Worm (Caenorhabditis elegans): ENCODE measurements around the gene tag-10.

The tag-10 gene

ce11 chrII:13596505-13596977 lies 35.8 kb upstream of the tag-10 start, which contains the start of the genes fbxc-23 and csc-1:
Gene fbxc-23 (minus strand): TSS chrII:13596555.
Gene csc-1 (plus strand): TSS chrII:13596955.
- TF ChIP-seq daf-16 (GFP tag; optimal IDR thresholded peaks at IDR 0.05) (no peak), daf-16 (tag; optimal IDR thresholded peaks at IDR 0.05) (peak; percentile 50), lir-3 (tag; optimal IDR thresholded peaks at IDR 0.05) (no peak), ZK337.2 (GFP tag; IDR thresholded peaks at IDR 0.05) (no peak), tag-97 (GFP tag; IDR thresholded peaks at IDR 0.05) (no peak), daf-8 (GFP tag; IDR thresholded peaks at IDR 0.05) (no peak), nhr-76 (tag; optimal IDR thresholded peaks at IDR 0.05) (no peak), tra-1 (GFP tag; IDR thresholded peaks at IDR 0.05) (no peak), dve-1 (tag; optimal IDR thresholded peaks at IDR 0.05; ENCODE audit: insufficient read depth) (peak; percentile 37), unc-130 (GFP tag; optimal IDR thresholded peaks at IDR 0.05) (peak; percentile 17), dpl-1 (GFP tag; optimal IDR thresholded peaks at IDR 0.05) (peak; percentile 90), lim-7 (GFP tag; IDR thresholded peaks at IDR 0.05) (no peak), nhr-28 (tag; optimal IDR thresholded peaks at IDR 0.05) (peak; percentile 22), F26F4.8 (GFP tag; conservative IDR thresholded peaks at IDR 0.05) (no peak), mes-2 (tag; optimal IDR thresholded peaks at IDR 0.05; ENCODE audit: poor library complexity, severe bottlenecking) (peak; percentile 67), lsy-2 (tag; optimal IDR thresholded peaks at IDR 0.05) (peak; percentile 56 to 98), hmg-1.1 (GFP tag; IDR thresholded peaks at IDR 0.05) (0 out of 2 replicates have a peak, but pooled peaks have one; percentile 15), nhr-42 (GFP tag; IDR thresholded peaks at IDR 0.05) (no peak), egl-43 (GFP tag; IDR thresholded peaks at IDR 0.05) (no peak), fkh-10 (GFP tag; optimal IDR thresholded peaks at IDR 0.05) (peak; percentile 20), lin-38 (GFP tag; IDR thresholded peaks at IDR 0.05) (peak; percentile 70), nhr-48 (tag; optimal IDR thresholded peaks at IDR 0.05) (no peak), vab-7 (GFP tag; IDR thresholded peaks at IDR 0.05) (no peak), ceh-28 (tag; optimal IDR thresholded peaks at IDR 0.05) (no peak), F49E8.2 (tag; optimal IDR thresholded peaks at IDR 0.05; ENCODE audit: borderline replicate concordance) (no peak), mxl-2 (GFP tag; conservative IDR thresholded peaks at IDR 0.05) (no peak), zip-2 (tag; optimal IDR thresholded peaks at IDR 0.05) (no peak), sdz-12 (GFP tag; optimal IDR thresholded peaks at IDR 0.05) (no peak), pha-4 (GFP tag; IDR thresholded peaks at IDR 0.05) (no peak), pha-4 (tag; optimal IDR thresholded peaks at IDR 0.05) (no peak), rbr-2 (tag; optimal IDR thresholded peaks at IDR 0.05) (peak; percentile 1), Y5F2A.4 (GFP tag; optimal IDR thresholded peaks at IDR 0.05) (no peak), hlh-30 (tag; optimal IDR thresholded peaks at IDR 0.05; ENCODE audit: insufficient read depth) (peak; percentile 52), mdt-29 (GFP tag; IDR thresholded peaks at IDR 0.05) (no peak), ceh-44 (GFP tag; IDR thresholded peaks at IDR 0.05) (no peak), fos-1 (tag; optimal IDR thresholded peaks at IDR 0.05) (no peak)

- TF ChIP-seq nhr-41 (GFP tag; IDR thresholded peaks at IDR 0.05) (no peak), zip-11 (GFP tag; IDR thresholded peaks at IDR 0.05) (no peak), set-16 (GFP tag; IDR thresholded peaks at IDR 0.05) (no peak), R02D3.7 (tag; optimal IDR thresholded peaks at IDR 0.05) (no peak), snpc-1.2 (GFP tag; IDR thresholded peaks at IDR 0.05) (no peak), D1046.2 (GFP tag; IDR thresholded peaks at IDR 0.05) (no peak), mxl-2 (GFP tag; conservative IDR thresholded peaks at IDR 0.05) (no peak), tag-97 (GFP tag; IDR thresholded peaks at IDR 0.05) (no peak), F49E8.2 (tag; optimal IDR thresholded peaks at IDR 0.05; ENCODE audit: borderline replicate concordance) (no peak), aly-2 (tag; optimal IDR thresholded peaks at IDR 0.05) (no peak), nhr-237 (tag; optimal IDR thresholded peaks at IDR 0.05) (no peak), lsy-2 (tag; optimal IDR thresholded peaks at IDR 0.05) (no peak)
Measured at ce11 chrII:13600904-13601303, 31.5 kb upstream of the tag-10 start, which contains the start of gene csp-1. Gene csp-1 (plus strand): TSS chrII:13601204.

All from whole organism, L4 larva.